Fruit fly (Drosophila melanogaster): ENCODE data around the gene CG46448.

Gene CG46448

dm6 chr2L:2375655-2376417 is 15.6 kb upstream of the CG46448 start, which contains the start of gene Atxn7 (continued):
- TF ChIP-seq gt (GFP tag; IDR thresholded peaks at IDR 0.05) (no peak), CG16863 (GFP tag; optimal IDR thresholded peaks at IDR 0.05) (peak; percentile 31), D19B (GFP tag; optimal IDR thresholded peaks at IDR 0.05) (no peak), CG4707 (GFP tag; optimal IDR thresholded peaks at IDR 0.05) (peak; percentile 75), gem (tag; optimal IDR thresholded peaks at IDR 0.05) (peak; percentile 55), chinmo (GFP tag; IDR thresholded peaks at IDR 0.05; ENCODE audit: partially characterized antibody) (peak; percentile 99), CG11696 (GFP tag; IDR thresholded peaks at IDR 0.05) (no peak), prd (optimal IDR thresholded peaks at IDR 0.05) (no peak), prd (GFP tag; IDR thresholded peaks at IDR 0.05) (no peak; the same call in 2 of the 3 replicates), CG3281 (GFP tag; optimal IDR thresholded peaks at IDR 0.05) (peak; percentile 69), vnd (GFP tag; IDR thresholded peaks at IDR 0.05; ENCODE audit: partially characterized antibody) (peak; percentile 83), crc (GFP tag; optimal IDR thresholded peaks at IDR 0.05) (peak; percentile 42), Antp (GFP tag; optimal IDR thresholded peaks at IDR 0.05) (peak; percentile 5), CG32772 (GFP tag; IDR thresholded peaks at IDR 0.05) (peak; percentile 30; the same call in 1 of the 2 replicates), CG6175 (GFP tag; IDR thresholded peaks at IDR 0.05) (peak; percentile 8; the same call in 1 of the 3 replicates), pnt (GFP tag; optimal IDR thresholded peaks at IDR 0.05) (no peak), mirr (GFP tag; optimal IDR thresholded peaks at IDR 0.05) (peak; percentile 67), MESR4 (GFP tag; optimal IDR thresholded peaks at IDR 0.05) (peak; percentile 76), zfh2 (GFP tag; optimal IDR thresholded peaks at IDR 0.05) (peak; percentile 26), hb (GFP tag; IDR thresholded peaks at IDR 0.05; ENCODE audit: partially characterized antibody) (peak; percentile 87), CG32767 (GFP tag; IDR thresholded peaks at IDR 0.05) (0 out of 2 replicates have a peak, but pooled peaks have one; percentile 25), Adf1 (GFP tag; IDR thresholded peaks at IDR 0.05) (peak; percentile 58), CG12219 (GFP tag; optimal IDR thresholded peaks at IDR 0.05) (peak; percentile 77), gsb-n (tag; optimal IDR thresholded peaks at IDR 0.05) (peak; percentile 74), esg (GFP tag; conservative IDR thresholded peaks at IDR 0.05) (no peak), Ets65A (GFP tag) (peak; percentile 91), Trl (optimal IDR thresholded peaks at IDR 0.05) (no peak), Trl (GFP tag; optimal IDR thresholded peaks at IDR 0.05) (peak; percentile 52), MTF-1 (GFP tag; optimal IDR thresholded peaks at IDR 0.05; ENCODE audit: borderline replicate concordance) (peak; percentile 70), luna (GFP tag; optimal IDR thresholded peaks at IDR 0.05) (no peak), CG18619 (GFP tag; optimal IDR thresholded peaks at IDR 0.05) (peak; percentile 84), abd-A (tag; optimal IDR thresholded peaks at IDR 0.05) (peak; percentile 24), C15 (GFP tag; IDR thresholded peaks at IDR 0.05) (no peak), Fer1 (GFP tag; optimal IDR thresholded peaks at IDR 0.05) (peak; percentile 65), CG31441 (GFP tag; IDR thresholded peaks at IDR 0.05) (peak; percentile 57), rib (GFP tag; IDR thresholded peaks at IDR 0.05) (peak; percentile 85), trem (tag; optimal IDR thresholded peaks at IDR 0.05) (peak; percentile 77), CG9797 (GFP tag; optimal IDR thresholded peaks at IDR 0.05) (peak; percentile 18), Stat92E (GFP tag; optimal IDR thresholded peaks at IDR 0.05) (no peak), dysf (GFP tag; IDR thresholded peaks at IDR 0.05) (peak; percentile 46; the same call in 2 of the 3 replicates), corto (GFP tag; optimal IDR thresholded peaks at IDR 0.05) (no peak), hbn (GFP tag; IDR thresholded peaks at IDR 0.05; ENCODE audit: partially characterized antibody) (peak; percentile 96), Hmx (GFP tag; optimal IDR thresholded peaks at IDR 0.05) (peak; percentile 10), CG10267 (tag; optimal IDR thresholded peaks at IDR 0.05) (peak; percentile 67), CG42726 (GFP tag; IDR thresholded peaks at IDR 0.05; ENCODE audit: partially characterized antibody) (peak; percentile 98), Dad (GFP tag; optimal IDR thresholded peaks at IDR 0.05) (peak; percentile 36), croc (GFP tag; conservative IDR thresholded peaks at IDR 0.05) (no peak), Scr (GFP tag; IDR thresholded peaks at IDR 0.05; ENCODE audit: partially characterized antibody) (peak; percentile 96), Gsc (GFP tag; IDR thresholded peaks at IDR 0.05) (no peak)

Measured in whole organism, embryonic.